Fruit fly (Drosophila melanogaster) whole organism, embryonic: Measurements from ENCODE around the gene CG12321.

Source experiments
- Antp ChIP-seq: fragments of 200-800 bp; sonication (Bioruptor generic); optimal IDR thresholded peaks from 3 replicates; lab custom pipeline; 2016; ENCODE audit warnings: missing biosample characterization, missing genetic modification characterization
- CG10267 ChIP-seq: fragments of 200-800 bp; sonication (Bioruptor generic); optimal IDR thresholded peaks from 2 replicates; lab custom pipeline; 2018; ENCODE audit warnings: missing biosample characterization, mild to moderate bottlenecking, missing genetic modification characterization, moderate library complexity
- CG10959 ChIP-seq: fragments of 200-800 bp; sonication (Bioruptor generic); IDR thresholded peaks from 2 replicates; pipeline ENCODE4 v1.3.6; 2022; ENCODE audit warnings: missing biosample characterization, missing genetic modification characterization
- CG11696 ChIP-seq: fragments of 200-800 bp; sonication (Bioruptor generic); IDR thresholded peaks from 2 replicates; pipeline ENCODE4 v1.3.6; 2022; ENCODE audit warnings: missing biosample characterization, missing genetic modification characterization
- CG12155 ChIP-seq: fragments of 200-800 bp; sonication (Bioruptor generic); optimal IDR thresholded peaks from 3 replicates; lab custom pipeline; 2016; ENCODE audit warnings: missing biosample characterization, missing genetic modification characterization
- CG12219 ChIP-seq: fragments of 200-800 bp; sonication (Bioruptor generic); optimal IDR thresholded peaks from 3 replicates; lab custom pipeline; 2018; ENCODE audit warnings: missing biosample characterization, mild to moderate bottlenecking, missing genetic modification characterization
- CG14014 ChIP-seq: fragments of 200-800 bp; sonication (Bioruptor generic); IDR thresholded peaks from 2 replicates; pipeline ENCODE4 v1.3.6; 2022; ENCODE audit warnings: missing biosample characterization, missing genetic modification characterization
- CG14667 ChIP-seq: fragments of 200-800 bp; sonication (Bioruptor generic); IDR thresholded peaks from 2 replicates; pipeline ENCODE4 v1.3.6; 2022; ENCODE audit warnings: missing biosample characterization, missing genetic modification characterization
- CG17385 ChIP-seq: fragments of 200-800 bp; sonication (Bioruptor generic); optimal IDR thresholded peaks from 3 replicates; lab custom pipeline; 2018; ENCODE audit warnings: missing biosample characterization, mild to moderate bottlenecking, missing genetic modification characterization
- CG17802 ChIP-seq: fragments of 200-800 bp; sonication (Bioruptor generic); optimal IDR thresholded peaks from 2 replicates; lab custom pipeline; 2018; ENCODE audit warnings: missing biosample characterization, mild to moderate bottlenecking, missing genetic modification characterization, moderate library complexity
- CG2116 ChIP-seq: fragments of 200-800 bp; sonication (Bioruptor generic); optimal IDR thresholded peaks from 3 replicates; lab custom pipeline; 2018; ENCODE audit warnings: missing biosample characterization, mild to moderate bottlenecking, missing genetic modification characterization
- CG30020 ChIP-seq: fragments of 200-800 bp; optimal IDR thresholded peaks from 2 replicates; lab custom pipeline; 2019; ENCODE audit warnings: missing biosample characterization, mild to moderate bottlenecking, missing genetic modification characterization, moderate library complexity
- CG31441 ChIP-seq: fragments of 200-800 bp; sonication (Bioruptor generic); IDR thresholded peaks from 2 replicates; pipeline ENCODE4 v1.3.6; 2022; ENCODE audit warnings: missing biosample characterization, missing genetic modification characterization
- CG3847 ChIP-seq: fragments of 200-800 bp; sonication (Bioruptor generic); IDR thresholded peaks from 2 replicates; pipeline ENCODE4 v1.3.6; 2022; ENCODE audit warnings: missing biosample characterization, missing genetic modification characterization
- CG6854 ChIP-seq: fragments of 200-800 bp; sonication (Bioruptor generic); optimal IDR thresholded peaks from 3 replicates; lab custom pipeline; 2017; ENCODE audit warnings: missing biosample characterization, mild to moderate bottlenecking, missing genetic modification characterization
- CG8089 ChIP-seq: fragments of 200-800 bp; sonication (Bioruptor generic); optimal IDR thresholded peaks from 3 replicates; lab custom pipeline; 2016; ENCODE audit warnings: missing biosample characterization, missing genetic modification characterization
- CG8924 ChIP-seq: fragments of 200-800 bp; optimal IDR thresholded peaks from 3 replicates; lab custom pipeline; 2019; ENCODE audit warnings: missing biosample characterization, mild to moderate bottlenecking, missing genetic modification characterization, moderate library complexity
- CG9437 ChIP-seq: fragments of 200-800 bp; sonication (Bioruptor generic); optimal IDR thresholded peaks from 2 replicates; lab custom pipeline; 2018; ENCODE audit warnings: missing biosample characterization, mild to moderate bottlenecking, missing genetic modification characterization
- Dll ChIP-seq: fragments of 200-800 bp; sonication (Bioruptor generic); IDR thresholded peaks from 4 replicates; pipeline ENCODE4 v1.3.6; 2022; ENCODE audit warnings: missing biosample characterization, missing genetic modification characterization; ENCODE audit not compliant: partially characterized antibody
- Doc2 ChIP-seq: fragments of 200-800 bp; sonication (Bioruptor generic); IDR thresholded peaks from 2 replicates; pipeline ENCODE4 v1.3.6; 2022; ENCODE audit warnings: missing biosample characterization, missing genetic modification characterization
- Fer1 ChIP-seq: fragments of 200-800 bp; sonication (Bioruptor generic); optimal IDR thresholded peaks from 2 replicates; lab custom pipeline; 2017; ENCODE audit warnings: missing biosample characterization, mild to moderate bottlenecking, missing genetic modification characterization
- Hr39 ChIP-seq: fragments of >200 bp; optimal IDR thresholded peaks from 2 replicates; lab custom pipeline; 2017
- Lim3 ChIP-seq: fragments of 200-800 bp; sonication (Bioruptor generic); IDR thresholded peaks from 2 replicates; pipeline ENCODE4 v1.3.6; 2022; ENCODE audit warnings: missing biosample characterization, missing genetic modification characterization
- Max ChIP-seq: fragments of 200-800 bp; sonication (Bioruptor generic); optimal IDR thresholded peaks from 2 replicates; lab custom pipeline; 2016; ENCODE audit warnings: missing biosample characterization, mild to moderate bottlenecking, missing genetic modification characterization
- Meics ChIP-seq: fragments of 200-800 bp; sonication (Bioruptor generic); optimal IDR thresholded peaks from 2 replicates; lab custom pipeline; 2017; ENCODE audit warnings: missing biosample characterization, mild to moderate bottlenecking, missing genetic modification characterization
- Rfx ChIP-seq: fragments of 200-800 bp; sonication (Bioruptor generic); IDR thresholded peaks from 2 replicates; pipeline ENCODE4 v1.3.6; 2022; ENCODE audit warnings: missing biosample characterization, missing genetic modification characterization
- Side ChIP-seq: fragments of 200-800 bp; sonication (Bioruptor generic); optimal IDR thresholded peaks from 2 replicates; lab custom pipeline; 2016; ENCODE audit warnings: missing biosample characterization, missing genetic modification characterization
- Ssrp ChIP-seq: fragments of 200-800 bp; sonication (Bioruptor generic); optimal IDR thresholded peaks from 2 replicates; lab custom pipeline; 2018; ENCODE audit warnings: missing biosample characterization, mild to moderate bottlenecking, missing genetic modification characterization, moderate library complexity
- Tbp ChIP-seq: fragments of >200 bp; optimal IDR thresholded peaks from 2 replicates; lab custom pipeline; 2018; ENCODE audit warnings: missing biosample characterization, missing genetic modification characterization
- ab ChIP-seq: fragments of 200-800 bp; sonication (Bioruptor generic); optimal IDR thresholded peaks from 2 replicates; lab custom pipeline; 2016; ENCODE audit warnings: missing biosample characterization, missing genetic modification characterization
- ac ChIP-seq: fragments of 200-800 bp; sonication (Bioruptor generic); optimal IDR thresholded peaks from 3 replicates; lab custom pipeline; 2017; ENCODE audit warnings: missing biosample characterization, mild to moderate bottlenecking, missing genetic modification characterization
- br ChIP-seq: fragments of >200 bp; optimal IDR thresholded peaks from 2 replicates; lab custom pipeline; 2017
- bsh ChIP-seq, 2 experiments: fragments of 200-800 bp; sonication (Bioruptor generic); optimal IDR thresholded peaks; 2 replicates each; lab custom pipeline; 2017 to 2018; ENCODE audit warnings: mild to moderate bottlenecking in 2 of 2, missing biosample characterization in 2 of 2, missing genetic modification characterization in 2 of 2, moderate library complexity in 1 of 2
- cas ChIP-seq: fragments of 200-800 bp; sonication (Bioruptor generic); IDR thresholded peaks from 2 replicates; pipeline ENCODE4 v1.3.6; 2022; ENCODE audit warnings: missing biosample characterization, missing genetic modification characterization
- dmrt99B ChIP-seq: fragments of 200-800 bp; sonication (Bioruptor generic); optimal IDR thresholded peaks from 2 replicates; lab custom pipeline; 2018; ENCODE audit warnings: missing biosample characterization, mild to moderate bottlenecking, missing genetic modification characterization, moderate library complexity
- eyg ChIP-seq: fragments of 200-800 bp; sonication (Bioruptor generic); optimal IDR thresholded peaks from 3 replicates; lab custom pipeline; 2016; ENCODE audit warnings: missing biosample characterization, missing genetic modification characterization
- grau ChIP-seq: fragments of 200-800 bp; optimal IDR thresholded peaks from 3 replicates; lab custom pipeline; 2019; ENCODE audit warnings: missing biosample characterization, mild to moderate bottlenecking, missing genetic modification characterization, moderate library complexity
- her ChIP-seq: fragments of 200-800 bp; sonication (Bioruptor generic); optimal IDR thresholded peaks from 2 replicates; lab custom pipeline; 2016; ENCODE audit warnings: missing biosample characterization, missing genetic modification characterization
- lola ChIP-seq, 3 experiments: fragments of >200 bp in 2 of 3; fragments of 200-800 bp in 1 of 3; sonication (Bioruptor generic) in 1 of 3; optimal IDR thresholded peaks; 2 replicates each; lab custom pipeline; 2017 to 2019; ENCODE audit warnings: missing biosample characterization in 3 of 3, missing genetic modification characterization in 3 of 3, mild to moderate bottlenecking in 1 of 3, moderate library complexity in 1 of 3
- mirr ChIP-seq: fragments of 200-800 bp; sonication (Bioruptor generic); optimal IDR thresholded peaks from 3 replicates; lab custom pipeline; 2018; ENCODE audit warnings: missing biosample characterization, mild to moderate bottlenecking, missing genetic modification characterization
- peb ChIP-seq: fragments of 200-800 bp; sonication (Bioruptor generic); IDR thresholded peaks from 2 replicates; pipeline ENCODE4 v1.3.6; 2022; ENCODE audit warnings: missing biosample characterization, missing genetic modification characterization
- phol ChIP-seq: fragments of 200-800 bp; sonication (Bioruptor generic); optimal IDR thresholded peaks from 3 replicates; lab custom pipeline; 2018; ENCODE audit warnings: missing biosample characterization, mild to moderate bottlenecking, missing genetic modification characterization, moderate library complexity
- pzg ChIP-seq: fragments of 200-800 bp; sonication (Bioruptor generic); optimal IDR thresholded peaks from 3 replicates; lab custom pipeline; 2018; ENCODE audit warnings: missing biosample characterization, mild to moderate bottlenecking, missing genetic modification characterization, moderate library complexity
- ranshi ChIP-seq: fragments of 200-800 bp; sonication (Bioruptor generic); IDR thresholded peaks from 2 replicates; pipeline ENCODE4 v1.3.6; 2022; ENCODE audit warnings: missing biosample characterization, missing genetic modification characterization
- salm ChIP-seq: fragments of 200-800 bp; sonication (Bioruptor generic); optimal IDR thresholded peaks from 2 replicates; lab custom pipeline; 2018; ENCODE audit warnings: missing biosample characterization, mild to moderate bottlenecking, missing genetic modification characterization
- sc ChIP-seq, 3 experiments: fragments of >200 bp in 2 of 3; fragments of 200-800 bp in 1 of 3; sonication (Bioruptor generic) in 1 of 3; optimal IDR thresholded peaks; 2 replicates in 2 of 3; 3 replicates in 1 of 3; lab custom pipeline; 2017; ENCODE audit warnings: mild to moderate bottlenecking in 1 of 3, missing biosample characterization in 1 of 3, missing genetic modification characterization in 1 of 3, missing genetic modification reagents in 1 of 3
- schlank ChIP-seq: fragments of 200-800 bp; sonication (Bioruptor generic); optimal IDR thresholded peaks from 2 replicates; lab custom pipeline; 2018; ENCODE audit warnings: missing biosample characterization, mild to moderate bottlenecking, missing genetic modification characterization
- sob ChIP-seq: fragments of 200-800 bp; sonication (Bioruptor generic); IDR thresholded peaks from 2 replicates; pipeline ENCODE4 v1.3.6; 2022; ENCODE audit warnings: missing biosample characterization, missing genetic modification characterization
- sr ChIP-seq: fragments of 200-800 bp; sonication (Bioruptor generic); IDR thresholded peaks from 3 replicates; pipeline ENCODE4 v1.3.6; 2022; ENCODE audit warnings: missing biosample characterization, missing genetic modification characterization
- unpg ChIP-seq: fragments of 200-800 bp; sonication (Bioruptor generic); optimal IDR thresholded peaks from 3 replicates; lab custom pipeline; 2018; ENCODE audit warnings: missing biosample characterization, mild to moderate bottlenecking, missing genetic modification characterization, moderate library complexity
- z ChIP-seq: fragments of 200-800 bp; sonication (Bioruptor generic); IDR thresholded peaks from 3 replicates; pipeline ENCODE4 v1.3.6; 2022; ENCODE audit warnings: missing biosample characterization, missing genetic modification characterization

The CG12321 gene

dm6 chr3R:18198518-18199118, 10.1 kb upstream of the CG12321 start:
- TF ChIP-seq ranshi (GFP tag; lab: Robert Waterston, UW) (no peak), ac (peak; percentile 61), CG31441 (GFP tag; lab: Robert Waterston, UW) (no peak), Max (GFP tag; lab: Kevin White, UChicago) (peak; percentile 4), grau (tag; lab: Kevin White, UChicago) (no peak), Rfx (no peak), Hr39 (lab: Kevin White, UChicago) (no peak), sc (optimal IDR thresholded peaks at IDR 0.05; lab: Kevin White, UChicago) (no peak), sc (GFP tag; optimal IDR thresholded peaks at IDR 0.05; lab: Kevin White, UChicago) (no peak), Antp (GFP tag; lab: Kevin White, UChicago) (no peak), peb (GFP tag; lab: Robert Waterston, UW) (no peak), Side (GFP tag; lab: Kevin White, UChicago) (peak; percentile 22), lola (GFP tag; optimal IDR thresholded peaks at IDR 0.05; lab: Kevin White, UChicago) (peak in 1 of 3 experiments; percentile 19), her (GFP tag; lab: Kevin White, UChicago) (peak; percentile 18), CG2116 (GFP tag; lab: Kevin White, UChicago) (peak; percentile 47), CG3847 (no peak), z (GFP tag; lab: Robert Waterston, UW) (no peak), CG11696 (no peak), Meics (GFP tag; lab: Kevin White, UChicago) (peak; percentile 33), CG12155 (peak; percentile 18), Tbp (GFP tag; lab: Kevin White, UChicago) (no peak), bsh (GFP tag; optimal IDR thresholded peaks at IDR 0.05; lab: Kevin White, UChicago) (peak in 1 of 2 experiments; percentile 39), CG12219 (GFP tag; lab: Kevin White, UChicago) (peak; percentile 55), CG14014 (GFP tag; lab: Robert Waterston, UW) (no peak), CG30020 (tag; lab: Kevin White, UChicago) (no peak), br (no peak), eyg (GFP tag; lab: Kevin White, UChicago) (peak; percentile 27), Doc2 (no peak), Ssrp (no peak), schlank (no peak), CG10959 (no peak), CG10267 (tag; lab: Kevin White, UChicago) (peak; percentile 12), Fer1 (peak; percentile 83), salm (tag; lab: Kevin White, UChicago) (peak; percentile 45), sr (no peak), CG9437 (GFP tag; lab: Kevin White, UChicago) (peak; percentile 15), CG8924 (peak; percentile 56), ab (GFP tag; lab: Kevin White, UChicago) (no peak), phol (peak; percentile 12), pzg (GFP tag; lab: Kevin White, UChicago) (no peak), CG6854 (GFP tag; lab: Kevin White, UChicago) (peak; percentile 28), mirr (GFP tag; lab: Kevin White, UChicago) (peak; percentile 56), sob (GFP tag; lab: Robert Waterston, UW) (no peak), unpg (GFP tag; lab: Kevin White, UChicago) (peak; percentile 11), dmrt99B (tag; lab: Kevin White, UChicago) (peak; percentile 30), CG8089 (peak; percentile 47), cas (GFP tag; lab: Robert Waterston, UW) (no peak), CG17802 (tag; lab: Kevin White, UChicago) (no peak), CG14667 (GFP tag; lab: Robert Waterston, UW) (no peak), Dll (GFP tag; lab: Robert Waterston, UW) (no peak), CG17385 (GFP tag; lab: Kevin White, UChicago) (no peak), Lim3 (no peak)
